Worm (Caenorhabditis elegans): Measurements from ENCODE around the gene srx-115.

DNA sequence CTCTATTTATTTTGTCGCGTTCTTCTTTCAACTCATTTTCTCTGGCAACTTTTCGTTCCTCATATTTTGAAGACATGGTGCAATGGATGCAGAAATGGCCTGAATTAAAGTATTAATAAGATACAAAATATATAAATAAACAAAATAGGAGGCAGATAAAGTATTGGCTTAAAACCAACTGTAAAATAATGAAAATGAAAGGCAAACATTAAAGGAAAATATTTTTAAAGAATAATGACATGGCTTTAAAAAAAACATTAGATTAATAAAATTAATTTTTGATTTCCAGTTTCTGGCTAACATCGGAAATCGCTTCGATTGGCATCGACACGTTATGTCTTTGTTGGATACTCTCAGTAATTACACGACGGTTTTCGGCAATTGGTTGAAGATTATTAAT lies 11.3 kb upstream of the srx-115 start, which contains the start of gene ddn-1:
- TF ChIP-seq nhr-76 (tag; optimal IDR thresholded peaks at IDR 0.05): no peak
- no peak for TF ChIP-seq aly-2 (tag; optimal IDR thresholded peaks at IDR 0.05)
- TF ChIP-seq nhr-6 (tag; optimal IDR thresholded peaks at IDR 0.05): no peak
- TF ChIP-seq nhr-11 (tag; optimal IDR thresholded peaks at IDR 0.05): no peak
- no peak for TF ChIP-seq nhr-41 (GFP tag; IDR thresholded peaks at IDR 0.05)
- no peak for TF ChIP-seq unc-62 (GFP tag; optimal IDR thresholded peaks at IDR 0.05 in 1 of 2)
- TF ChIP-seq unc-62 (tag; optimal IDR thresholded peaks at IDR 0.05): no peak
- TF ChIP-seq snpc-1.2 (GFP tag; IDR thresholded peaks at IDR 0.05): no peak
